Fruit fly (Drosophila melanogaster) whole organism, adult: ENCODE data around the gene Non2.

Experiments used
- CG7101 ChIP-seq: fragments of 200-800 bp; sonication (Bioruptor generic); optimal IDR thresholded peaks from 2 replicates; lab custom pipeline; 2018; ENCODE audit warnings: missing biosample characterization, mild to moderate bottlenecking, missing genetic modification characterization, moderate library complexity
- Crg-1 ChIP-seq: fragments of 200-800 bp; sonication (Bioruptor generic); optimal IDR thresholded peaks from 2 replicates; lab custom pipeline; 2016; ENCODE audit warnings: missing biosample characterization, missing genetic modification characterization

- TF ChIP-seq Crg-1 (GFP tag; lab: Kevin White, UChicago) (no peak), CG7101 (tag; lab: Kevin White, UChicago) (no peak)
Measured at dm6 chr3L:2765794-2766268, 968 bp upstream of the Non2 start.
